Fruit fly (Drosophila melanogaster) whole organism, prepupa: ENCODE results near the gene elg1.
A peak's percentile ranks its signal among the peaks of the same experiment; 100 is the strongest.

Source experiments
- Blimp-1 ChIP-seq: fragments of 200-800 bp; sonication (Bioruptor generic); optimal IDR thresholded peaks from 3 replicates; lab custom pipeline; 2017; ENCODE audit warnings: missing biosample characterization, missing genetic modification characterization, mild to moderate bottlenecking, moderate library complexity, missing genetic modification reagents
- CG10631 ChIP-seq: fragments of 200-800 bp; sonication (Bioruptor generic); optimal IDR thresholded peaks from 2 replicates; lab custom pipeline; 2016; ENCODE audit warnings: missing biosample characterization, missing genetic modification characterization
- CG10669 ChIP-seq: fragments of 200-800 bp; sonication (Bioruptor generic); optimal IDR thresholded peaks from 3 replicates; lab custom pipeline; 2018; ENCODE audit warnings: missing biosample characterization, mild to moderate bottlenecking, missing genetic modification characterization, moderate library complexity
- CG11294 ChIP-seq: fragments of 200-800 bp; sonication (Bioruptor generic); IDR thresholded peaks from 2 replicates; pipeline ENCODE4 v1.3.6; 2022; ENCODE audit warnings: missing biosample characterization, missing genetic modification characterization
- CG11902 ChIP-seq: fragments of 200-800 bp; sonication (Bioruptor generic); optimal IDR thresholded peaks from 3 replicates; lab custom pipeline; 2016; ENCODE audit warnings: missing biosample characterization, missing genetic modification characterization
- CG15336 ChIP-seq: fragments of 200-800 bp; sonication (Bioruptor generic); IDR thresholded peaks from 2 replicates; pipeline ENCODE4 v1.3.6; 2022; ENCODE audit warnings: missing biosample characterization, missing genetic modification characterization
- CG1621 ChIP-seq: fragments of 200-800 bp; sonication (Bioruptor generic); optimal IDR thresholded peaks from 3 replicates; lab custom pipeline; 2018; ENCODE audit warnings: missing biosample characterization, mild to moderate bottlenecking, missing genetic modification characterization
- CG16779 ChIP-seq: fragments of 200-800 bp; sonication (Bioruptor generic); optimal IDR thresholded peaks from 3 replicates; lab custom pipeline; 2017; ENCODE audit warnings: missing biosample characterization, mild to moderate bottlenecking, missing genetic modification characterization
- CG3032 ChIP-seq: fragments of 200-800 bp; optimal IDR thresholded peaks from 2 replicates; lab custom pipeline; 2019; ENCODE audit warnings: missing biosample characterization, mild to moderate bottlenecking, missing genetic modification characterization, moderate library complexity
- CG31627 ChIP-seq: fragments of 200-800 bp; sonication (Bioruptor generic); optimal IDR thresholded peaks from 3 replicates; lab custom pipeline; 2016; ENCODE audit warnings: missing biosample characterization, missing genetic modification characterization
- CG32006 ChIP-seq: fragments of 200-800 bp; sonication (Bioruptor generic); optimal IDR thresholded peaks from 3 replicates; lab custom pipeline; 2017; ENCODE audit warnings: missing biosample characterization, mild to moderate bottlenecking, missing genetic modification characterization
- CG34406 ChIP-seq: fragments of 200-800 bp; sonication (Bioruptor generic); optimal IDR thresholded peaks from 3 replicates; lab custom pipeline; 2016; ENCODE audit warnings: missing biosample characterization, missing genetic modification characterization
- CG6163 ChIP-seq: fragments of 200-800 bp; sonication (Bioruptor generic); IDR thresholded peaks from 3 replicates; pipeline ENCODE4 v1.3.6; 2022; ENCODE audit warnings: missing biosample characterization, missing genetic modification characterization
- CG6276 ChIP-seq: fragments of 200-800 bp; sonication (Bioruptor generic); optimal IDR thresholded peaks from 2 replicates; lab custom pipeline; 2017; ENCODE audit warnings: missing biosample characterization, mild to moderate bottlenecking, missing genetic modification characterization
- CG6792 ChIP-seq: fragments of 200-800 bp; sonication (Bioruptor generic); optimal IDR thresholded peaks from 3 replicates; lab custom pipeline; 2016; ENCODE audit warnings: missing biosample characterization, missing genetic modification characterization
- CG6808 ChIP-seq: fragments of 200-800 bp; sonication (Bioruptor generic); optimal IDR thresholded peaks from 3 replicates; lab custom pipeline; 2017; ENCODE audit warnings: missing biosample characterization, missing genetic modification characterization, mild to moderate bottlenecking, moderate library complexity, missing genetic modification reagents
- CG6854 ChIP-seq: fragments of 200-800 bp; sonication (Bioruptor generic); optimal IDR thresholded peaks from 2 replicates; lab custom pipeline; 2017; ENCODE audit warnings: missing biosample characterization, mild to moderate bottlenecking, missing genetic modification characterization
- CG8119 ChIP-seq: fragments of 200-800 bp; sonication (Bioruptor generic); IDR thresholded peaks from 3 replicates; pipeline ENCODE4 v1.3.6; 2022; ENCODE audit warnings: missing biosample characterization, missing genetic modification characterization
- CG8632 ChIP-seq: fragments of 200-800 bp; sonication (Bioruptor generic); optimal IDR thresholded peaks from 3 replicates; lab custom pipeline; 2016; ENCODE audit warnings: missing biosample characterization, missing genetic modification characterization
- Eip75B ChIP-seq: fragments of 200-800 bp; sonication (Bioruptor generic); optimal IDR thresholded peaks from 3 replicates; lab custom pipeline; 2016; ENCODE audit warnings: missing biosample characterization, missing genetic modification characterization
- Eip78C ChIP-seq: fragments of 200-800 bp; sonication (Bioruptor generic); peaks from one replicate; lab custom pipeline; 2016; ENCODE audit warnings: missing biosample characterization, missing genetic modification characterization
- Eip93F ChIP-seq: fragments of 200-800 bp; sonication (Bioruptor generic); optimal IDR thresholded peaks from 2 replicates; lab custom pipeline; 2016; ENCODE audit warnings: missing biosample characterization, mild to moderate bottlenecking, missing genetic modification characterization
- Ets21C ChIP-seq: fragments of 200-800 bp; sonication (Bioruptor generic); optimal IDR thresholded peaks from 3 replicates; lab custom pipeline; 2016; ENCODE audit warnings: missing biosample characterization, missing genetic modification characterization
- Ets96B ChIP-seq: fragments of 200-800 bp; optimal IDR thresholded peaks from 2 replicates; lab custom pipeline; 2019; ENCODE audit warnings: missing biosample characterization, mild to moderate bottlenecking, missing genetic modification characterization, moderate library complexity
- Gug ChIP-seq: fragments of 200-800 bp; sonication (Bioruptor generic); IDR thresholded peaks from 2 replicates; pipeline ENCODE4 v1.3.6; 2022; ENCODE audit warnings: missing biosample characterization, missing genetic modification characterization
- Hr39 ChIP-seq: fragments of 200-800 bp; sonication (Bioruptor generic); optimal IDR thresholded peaks from 2 replicates; lab custom pipeline; 2016; ENCODE audit warnings: missing biosample characterization, missing genetic modification characterization
- Hr4 ChIP-seq: fragments of 200-800 bp; sonication (Bioruptor generic); optimal IDR thresholded peaks from 3 replicates; lab custom pipeline; 2016; ENCODE audit warnings: missing biosample characterization, missing genetic modification characterization
- Sox102F ChIP-seq: fragments of 200-800 bp; sonication (Bioruptor generic); optimal IDR thresholded peaks from 2 replicates; lab custom pipeline; 2016; ENCODE audit warnings: missing biosample characterization, mild to moderate bottlenecking, missing genetic modification characterization
- Sox14 ChIP-seq: fragments of 200-800 bp; sonication (Bioruptor generic); optimal IDR thresholded peaks from 3 replicates; lab custom pipeline; 2016; ENCODE audit warnings: missing biosample characterization, missing genetic modification characterization
- Sox15 ChIP-seq: fragments of 200-800 bp; sonication (Bioruptor generic); optimal IDR thresholded peaks from 3 replicates; lab custom pipeline; 2016; ENCODE audit warnings: missing biosample characterization, missing genetic modification characterization
- achi ChIP-seq: fragments of 200-800 bp; sonication (Bioruptor generic); optimal IDR thresholded peaks from 3 replicates; lab custom pipeline; 2016; ENCODE audit warnings: missing biosample characterization, missing genetic modification characterization
- dac ChIP-seq: fragments of 200-800 bp; sonication (Bioruptor generic); optimal IDR thresholded peaks from 2 replicates; lab custom pipeline; 2017; ENCODE audit warnings: missing biosample characterization, mild to moderate bottlenecking, missing genetic modification characterization
- eg ChIP-seq: fragments of 200-800 bp; sonication (Bioruptor generic); IDR thresholded peaks from 3 replicates; pipeline ENCODE4 v1.3.6; 2022; ENCODE audit warnings: missing biosample characterization, missing genetic modification characterization
- esn ChIP-seq: fragments of 200-800 bp; sonication (Bioruptor generic); optimal IDR thresholded peaks from 2 replicates; lab custom pipeline; 2016; ENCODE audit warnings: missing biosample characterization, mild to moderate bottlenecking, missing genetic modification characterization, moderate library complexity
- fd59A ChIP-seq: fragments of 200-800 bp; sonication (Bioruptor generic); optimal IDR thresholded peaks from 2 replicates; lab custom pipeline; 2017; ENCODE audit warnings: missing biosample characterization, mild to moderate bottlenecking, missing genetic modification characterization, missing genetic modification reagents
- fd85E ChIP-seq: fragments of 200-800 bp; sonication (Bioruptor generic); optimal IDR thresholded peaks from 3 replicates; lab custom pipeline; 2016; ENCODE audit warnings: missing biosample characterization, missing genetic modification characterization
- fkh ChIP-seq: fragments of 200-800 bp; sonication (Bioruptor generic); optimal IDR thresholded peaks from 3 replicates; lab custom pipeline; 2017; ENCODE audit warnings: missing biosample characterization, mild to moderate bottlenecking, missing genetic modification characterization, moderate library complexity
- lz ChIP-seq: fragments of 200-800 bp; sonication (Bioruptor generic); optimal IDR thresholded peaks from 3 replicates; lab custom pipeline; 2016; ENCODE audit warnings: missing biosample characterization, missing genetic modification characterization
- pdm3 ChIP-seq: fragments of 200-800 bp; sonication (Bioruptor generic); optimal IDR thresholded peaks from 3 replicates; lab custom pipeline; 2016; ENCODE audit warnings: missing biosample characterization, missing genetic modification characterization
- spab ChIP-seq: fragments of 200-800 bp; sonication (Bioruptor generic); optimal IDR thresholded peaks from 2 replicates; lab custom pipeline; 2017; ENCODE audit warnings: missing biosample characterization, mild to moderate bottlenecking, missing genetic modification characterization, missing genetic modification reagents
- ss ChIP-seq, 2 experiments: fragments of 200-800 bp; sonication (Bioruptor generic); optimal IDR thresholded peaks; 2 replicates in 1 of 2; 3 replicates in 1 of 2; lab custom pipeline; 2017 to 2018; ENCODE audit warnings: mild to moderate bottlenecking in 2 of 2, missing biosample characterization in 2 of 2, missing genetic modification characterization in 2 of 2, moderate library complexity in 1 of 2
- topi ChIP-seq: fragments of 200-800 bp; sonication (Bioruptor generic); optimal IDR thresholded peaks from 3 replicates; lab custom pipeline; 2016; ENCODE audit warnings: missing biosample characterization, missing genetic modification characterization
- vri ChIP-seq: fragments of 200-800 bp; sonication (Bioruptor generic); optimal IDR thresholded peaks from 3 replicates; lab custom pipeline; 2016; ENCODE audit warnings: missing biosample characterization, mild to moderate bottlenecking, missing genetic modification characterization

Gene elg1

dm6 chr3L:16149418-16150160, 17.8 kb downstream of the elg1 start (continued):
- TF ChIP-seq CG10631 (GFP tag; lab: Kevin White, UChicago) (peak; percentile 24), CG16779 (tag; lab: Kevin White, UChicago) (no peak), CG31627 (GFP tag; lab: Kevin White, UChicago) (no peak), Gug (no peak), CG8119 (GFP tag; lab: Robert Waterston, UW) (no peak), CG3032 (tag; lab: Kevin White, UChicago) (peak; percentile 0), Sox14 (peak; percentile 23), pdm3 (GFP tag; lab: Kevin White, UChicago) (peak; percentile 47), fd59A (peak; percentile 30), CG6808 (GFP tag; lab: Kevin White, UChicago) (peak; percentile 43), eg (GFP tag; lab: Robert Waterston, UW) (0 out of 3 replicates have a peak, but pooled peaks have one; percentile 39), CG11294 (GFP tag; lab: Robert Waterston, UW) (peak; percentile 5; the same call in 1 of the 2 replicates), CG11902 (GFP tag; lab: Kevin White, UChicago) (peak; percentile 31), Hr4 (GFP tag; lab: Kevin White, UChicago) (peak; percentile 45), CG6792 (GFP tag; lab: Kevin White, UChicago) (peak; percentile 17), CG8632 (GFP tag; lab: Kevin White, UChicago) (no peak), spab (GFP tag; lab: Kevin White, UChicago) (no peak), Hr39 (peak; percentile 23), Ets21C (GFP tag; lab: Kevin White, UChicago) (peak; percentile 14), Ets96B (tag; lab: Kevin White, UChicago) (peak; percentile 22), esn (GFP tag; lab: Kevin White, UChicago) (peak; percentile 23)

dm6 chr3L:16150161-16150538, 18.3 kb downstream of the elg1 start:
- 0 out of 3 replicates have a peak, but pooled peaks have one; percentile 33 for TF ChIP-seq CG6163 (GFP tag; lab: Robert Waterston, UW)
- TF ChIP-seq Eip78C, result peak; percentile 15
- no peak for TF ChIP-seq CG6808 (GFP tag; lab: Kevin White, UChicago)
- peak; percentile 59 for TF ChIP-seq fkh (GFP tag; lab: Kevin White, UChicago)
- TF ChIP-seq CG11294 (GFP tag; lab: Robert Waterston, UW), result 0 out of 2 replicates have a peak, but pooled peaks have one; percentile 5
- TF ChIP-seq Sox102F (GFP tag; lab: Kevin White, UChicago), result no peak
- peak; percentile 57 for TF ChIP-seq vri

dm6 chr3L:16150850-16151515, 19.2 kb downstream of the elg1 start:
- no peak for TF ChIP-seq eg (GFP tag; lab: Robert Waterston, UW)
- peak; percentile 8 for TF ChIP-seq topi (GFP tag; lab: Kevin White, UChicago)
- no peak for TF ChIP-seq achi (GFP tag; lab: Kevin White, UChicago)
- TF ChIP-seq CG32006 (GFP tag; lab: Kevin White, UChicago), result no peak
- TF ChIP-seq Ets21C (GFP tag; lab: Kevin White, UChicago), result no peak
- no peak for TF ChIP-seq fd59A
- TF ChIP-seq ss (GFP tag; optimal IDR thresholded peaks at IDR 0.05; lab: Kevin White, UChicago), result no peak
- no peak for TF ChIP-seq Blimp-1 (GFP tag; lab: Kevin White, UChicago)
- peak; percentile 6 for TF ChIP-seq vri
- no peak for TF ChIP-seq CG15336 (GFP tag; lab: Robert Waterston, UW)
- no peak for TF ChIP-seq CG6163 (GFP tag; lab: Robert Waterston, UW)
- peak; percentile 43 for TF ChIP-seq Sox14
- TF ChIP-seq Eip75B (GFP tag; lab: Kevin White, UChicago), result no peak
- TF ChIP-seq CG34406, result no peak
- no peak for TF ChIP-seq dac
- no peak for TF ChIP-seq Hr39
- peak; percentile 72 for TF ChIP-seq Eip78C
- TF ChIP-seq fd85E, result no peak
- TF ChIP-seq Sox15 (GFP tag; lab: Kevin White, UChicago), result no peak
- no peak for TF ChIP-seq lz (GFP tag; lab: Kevin White, UChicago)
- TF ChIP-seq CG10669, result no peak
- TF ChIP-seq CG8632 (GFP tag; lab: Kevin White, UChicago), result no peak
- TF ChIP-seq CG6854, result no peak
- TF ChIP-seq CG6276 (GFP tag; lab: Kevin White, UChicago), result no peak
- TF ChIP-seq Hr4 (GFP tag; lab: Kevin White, UChicago), result no peak
- TF ChIP-seq CG8119 (GFP tag; lab: Robert Waterston, UW), result no peak
- TF ChIP-seq CG16779 (tag; lab: Kevin White, UChicago), result no peak
- TF ChIP-seq Eip93F, result peak; percentile 20
- no peak for TF ChIP-seq CG3032 (tag; lab: Kevin White, UChicago)
- no peak for TF ChIP-seq CG1621 (tag; lab: Kevin White, UChicago)
